Worm (Caenorhabditis elegans): ENCODE measurements around the gene T04C12.7.

ce11 chrV:11061887-11062286 lies 8.0 kb downstream of the T04C12.7 start:
- TF ChIP-seq nhr-237 (tag; optimal IDR thresholded peaks at IDR 0.05) (no peak), snpc-4 (tag; optimal IDR thresholded peaks at IDR 0.05) (no peak), unc-62 (GFP tag; optimal IDR thresholded peaks at IDR 0.05) (no peak), ceh-39 (tag; optimal IDR thresholded peaks at IDR 0.05) (no peak), nhr-28 (tag; optimal IDR thresholded peaks at IDR 0.05) (no peak), mep-1 (tag; optimal IDR thresholded peaks at IDR 0.05) (no peak), ztf-11 (tag; optimal IDR thresholded peaks at IDR 0.05) (no peak), lsy-2 (tag; optimal IDR thresholded peaks at IDR 0.05) (no peak), unc-39 (tag; optimal IDR thresholded peaks at IDR 0.05) (no peak)

All from whole organism, mixed stage, embryonic.